Fruit fly (Drosophila melanogaster): ENCODE results near the gene Ppox.
A peak's percentile ranks its signal among the peaks of the same experiment; 100 is the strongest.

DNA sequence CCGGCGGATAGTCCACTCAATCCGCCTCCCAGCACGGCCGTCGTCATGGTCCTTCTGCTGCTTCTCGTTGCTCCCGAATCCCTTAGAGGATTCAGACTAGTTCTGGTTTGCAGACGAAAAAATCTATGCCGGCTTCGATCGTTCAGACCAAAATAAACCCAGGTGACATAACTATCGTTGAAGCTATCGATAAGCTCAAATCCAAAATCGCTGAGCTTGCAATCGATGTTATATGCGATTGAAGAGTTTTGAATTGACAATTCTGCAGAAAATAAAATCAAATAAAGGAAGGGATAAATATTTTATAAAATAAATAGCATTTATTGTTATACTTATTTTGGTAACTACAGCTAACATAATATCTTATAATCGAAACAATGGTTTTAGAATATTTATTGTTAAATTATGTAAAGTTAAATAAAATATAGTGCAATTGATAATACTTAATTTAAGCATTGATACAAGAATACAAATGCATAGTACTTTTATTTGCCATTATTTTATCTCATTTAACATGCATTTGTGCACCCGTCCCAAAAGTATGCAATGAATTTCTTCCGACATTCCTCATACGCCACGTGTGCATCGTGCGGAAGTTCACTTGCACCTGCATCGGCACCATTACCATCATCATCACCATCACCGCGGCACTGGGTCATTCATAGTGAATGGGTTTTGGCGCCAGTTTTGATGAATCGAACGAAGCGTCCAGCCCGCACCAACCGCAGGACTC, at the start of gene Ppox:
- TF ChIP-seq toe (GFP tag; optimal IDR thresholded peaks at IDR 0.05), result no peak
- TF ChIP-seq CG11617 (GFP tag; optimal IDR thresholded peaks at IDR 0.05), result no peak
- TF ChIP-seq Crg-1 (GFP tag; optimal IDR thresholded peaks at IDR 0.05), result no peak
- no peak for TF ChIP-seq pad (GFP tag; optimal IDR thresholded peaks at IDR 0.05)
- TF ChIP-seq CG1620 (GFP tag; optimal IDR thresholded peaks at IDR 0.05), result no peak
- no peak for TF ChIP-seq bab1 (GFP tag; optimal IDR thresholded peaks at IDR 0.05)
- no peak for TF ChIP-seq cnc (optimal IDR thresholded peaks at IDR 0.05)
- no peak for TF ChIP-seq cic (GFP tag; optimal IDR thresholded peaks at IDR 0.05)
- peak; percentile 7 for TF ChIP-seq CG14711 (tag; optimal IDR thresholded peaks at IDR 0.05)
- TF ChIP-seq Mnt (GFP tag; optimal IDR thresholded peaks at IDR 0.05), result peak; percentile 32

Data from whole organism, adult.